Fruit fly (Drosophila melanogaster) whole organism, embryonic: ENCODE results near the gene Nckx30C.

Experiments used
- C15 ChIP-seq: fragments of 200-800 bp; sonication (Bioruptor generic); IDR thresholded peaks from 3 replicates; pipeline ENCODE4 v1.3.6; 2022; ENCODE audit warnings: missing biosample characterization, missing genetic modification characterization
- CG12155 ChIP-seq: fragments of 200-800 bp; sonication (Bioruptor generic); optimal IDR thresholded peaks from 3 replicates; lab custom pipeline; 2016; ENCODE audit warnings: missing biosample characterization, missing genetic modification characterization
- CG14667 ChIP-seq: fragments of 200-800 bp; sonication (Bioruptor generic); IDR thresholded peaks from 2 replicates; pipeline ENCODE4 v1.3.6; 2022; ENCODE audit warnings: missing biosample characterization, missing genetic modification characterization
- CG15011 ChIP-seq: fragments of 200-800 bp; sonication (Bioruptor generic); optimal IDR thresholded peaks from 3 replicates; lab custom pipeline; 2018; ENCODE audit warnings: missing biosample characterization, mild to moderate bottlenecking, missing genetic modification characterization
- CG15073 ChIP-seq: fragments of 200-800 bp; sonication (Bioruptor generic); optimal IDR thresholded peaks from 2 replicates; lab custom pipeline; 2016; ENCODE audit warnings: missing biosample characterization, missing genetic modification characterization
- CG16779 ChIP-seq: fragments of 200-800 bp; sonication (Bioruptor generic); IDR thresholded peaks from 2 replicates; pipeline ENCODE4 v1.3.6; 2022; ENCODE audit warnings: missing biosample characterization, missing genetic modification characterization
- CG16813 ChIP-seq: fragments of 200-800 bp; sonication (Bioruptor generic); IDR thresholded peaks from 3 replicates; pipeline ENCODE4 v1.3.6; 2022; ENCODE audit warnings: missing biosample characterization, missing genetic modification characterization; ENCODE audit not compliant: partially characterized antibody
- CG2678 ChIP-seq: fragments of 200-800 bp; sonication (Bioruptor generic); optimal IDR thresholded peaks from 3 replicates; lab custom pipeline; 2019; ENCODE audit warnings: missing biosample characterization, mild to moderate bottlenecking, missing genetic modification characterization, moderate library complexity
- CG32532 ChIP-seq: fragments of 200-800 bp; sonication (Bioruptor generic); IDR thresholded peaks from 2 replicates; pipeline ENCODE4 v1.3.6; 2022; ENCODE audit warnings: missing biosample characterization, missing genetic modification characterization
- CG42726 ChIP-seq: fragments of 200-800 bp; sonication (Bioruptor generic); IDR thresholded peaks from 2 replicates; pipeline ENCODE4 v1.3.6; 2022; ENCODE audit warnings: missing biosample characterization, missing genetic modification characterization; ENCODE audit not compliant: partially characterized antibody
- CG6175 ChIP-seq: fragments of 200-800 bp; sonication (Bioruptor generic); IDR thresholded peaks from 3 replicates; pipeline ENCODE4 v1.3.6; 2022; ENCODE audit warnings: missing biosample characterization, missing genetic modification characterization
- CG7839 ChIP-seq: fragments of 200-800 bp; sonication (Bioruptor generic); optimal IDR thresholded peaks from 3 replicates; lab custom pipeline; 2018; ENCODE audit warnings: missing biosample characterization, mild to moderate bottlenecking, missing genetic modification characterization, moderate library complexity
- CG9876 ChIP-seq: fragments of 200-800 bp; sonication (Bioruptor generic); optimal IDR thresholded peaks from 2 replicates; lab custom pipeline; 2016; ENCODE audit warnings: missing biosample characterization, missing genetic modification characterization
- D19A ChIP-seq: fragments of 200-800 bp; optimal IDR thresholded peaks from 3 replicates; lab custom pipeline; 2019; ENCODE audit warnings: missing biosample characterization, mild to moderate bottlenecking, missing genetic modification characterization, moderate library complexity
- Dfd ChIP-seq, 2 experiments: fragments of >200 bp; optimal IDR thresholded peaks; 2 replicates each; lab custom pipeline; 2017; ENCODE audit warnings: missing biosample characterization in 2 of 2, missing genetic modification characterization in 2 of 2
- Dip2 ChIP-seq: fragments of 200-800 bp; sonication (Bioruptor generic); IDR thresholded peaks from 2 replicates; pipeline ENCODE4 v1.3.6; 2022; ENCODE audit warnings: missing biosample characterization, missing genetic modification characterization
- H2.0 ChIP-seq: fragments of 200-800 bp; sonication (Bioruptor generic); IDR thresholded peaks from 2 replicates; pipeline ENCODE4 v1.3.6; 2022; ENCODE audit warnings: missing biosample characterization, missing genetic modification characterization
- HLH54F ChIP-seq: fragments of 200-800 bp; sonication (Bioruptor generic); optimal IDR thresholded peaks from 3 replicates; lab custom pipeline; 2016; ENCODE audit warnings: missing biosample characterization, missing genetic modification characterization
- Hr78 ChIP-seq, 2 experiments: fragments of 200-800 bp in 1 of 2; fragments of >200 bp in 1 of 2; sonication (Bioruptor generic) in 1 of 2; optimal IDR thresholded peaks; 2 replicates each; lab custom pipeline; 2017 to 2019; ENCODE audit warnings: missing biosample characterization in 2 of 2, missing genetic modification characterization in 2 of 2, mild to moderate bottlenecking in 1 of 2, moderate library complexity in 1 of 2
- Lim3 ChIP-seq: fragments of 200-800 bp; sonication (Bioruptor generic); IDR thresholded peaks from 2 replicates; pipeline ENCODE4 v1.3.6; 2022; ENCODE audit warnings: missing biosample characterization, missing genetic modification characterization
- Med ChIP-seq: fragments of 200-800 bp; sonication (Bioruptor generic); peaks from one replicate; lab custom pipeline; 2016; ENCODE audit warnings: missing biosample characterization, missing genetic modification characterization, mild to moderate bottlenecking, inconsistent platforms, moderate library complexity
- NC2β ChIP-seq: fragments of 200-800 bp; sonication (Bioruptor generic); optimal IDR thresholded peaks from 2 replicates; lab custom pipeline; 2016; ENCODE audit warnings: missing biosample characterization, missing genetic modification characterization
- Six4 ChIP-seq: fragments of 200-800 bp; sonication (Bioruptor generic); optimal IDR thresholded peaks from 2 replicates; lab custom pipeline; 2016; ENCODE audit warnings: missing biosample characterization, missing genetic modification characterization
- Sry-δ ChIP-seq: fragments of 200-800 bp; sonication (Bioruptor generic); optimal IDR thresholded peaks from 2 replicates; lab custom pipeline; 2016; ENCODE audit warnings: missing biosample characterization, missing genetic modification characterization
- Ssrp ChIP-seq: fragments of 200-800 bp; sonication (Bioruptor generic); optimal IDR thresholded peaks from 2 replicates; lab custom pipeline; 2018; ENCODE audit warnings: missing biosample characterization, mild to moderate bottlenecking, missing genetic modification characterization, moderate library complexity
- Vsx1 ChIP-seq: fragments of 200-800 bp; sonication (Bioruptor generic); optimal IDR thresholded peaks from 2 replicates; lab custom pipeline; 2017; ENCODE audit warnings: missing biosample characterization, mild to moderate bottlenecking, missing genetic modification characterization, missing genetic modification reagents
- YL-1 ChIP-seq: fragments of 200-800 bp; sonication (Bioruptor generic); optimal IDR thresholded peaks from 3 replicates; lab custom pipeline; 2017; ENCODE audit warnings: missing biosample characterization, mild to moderate bottlenecking, missing genetic modification characterization
- chm ChIP-seq: fragments of 200-800 bp; sonication (Bioruptor generic); IDR thresholded peaks from 2 replicates; pipeline ENCODE4 v1.3.6; 2022; ENCODE audit warnings: missing biosample characterization, missing genetic modification characterization
- gce ChIP-seq: fragments of 200-800 bp; sonication (Bioruptor generic); IDR thresholded peaks from 3 replicates; pipeline ENCODE4 v1.3.6; 2022; ENCODE audit warnings: missing biosample characterization, missing genetic modification characterization
- hbn ChIP-seq: fragments of 200-800 bp; sonication (Bioruptor generic); IDR thresholded peaks from 2 replicates; pipeline ENCODE4 v1.3.6; 2022; ENCODE audit warnings: missing biosample characterization, missing genetic modification characterization; ENCODE audit not compliant: partially characterized antibody
- her ChIP-seq: fragments of 200-800 bp; sonication (Bioruptor generic); optimal IDR thresholded peaks from 2 replicates; lab custom pipeline; 2016; ENCODE audit warnings: missing biosample characterization, missing genetic modification characterization
- lilli ChIP-seq: fragments of 200-800 bp; sonication (Bioruptor generic); optimal IDR thresholded peaks from 3 replicates; lab custom pipeline; 2016; ENCODE audit warnings: missing biosample characterization, missing genetic modification characterization
- lola ChIP-seq, 3 experiments: fragments of >200 bp in 2 of 3; fragments of 200-800 bp in 1 of 3; sonication (Bioruptor generic) in 1 of 3; optimal IDR thresholded peaks; 2 replicates each; lab custom pipeline; 2017 to 2019; ENCODE audit warnings: missing biosample characterization in 3 of 3, missing genetic modification characterization in 3 of 3, mild to moderate bottlenecking in 1 of 3, moderate library complexity in 1 of 3
- lov ChIP-seq, 2 experiments: fragments of 200-800 bp in 1 of 2; fragments of >200 bp in 1 of 2; sonication (Bioruptor generic) in 1 of 2; IDR thresholded peaks in 1 of 2; optimal IDR thresholded peaks in 1 of 2; 2 replicates in 1 of 2; 3 replicates in 1 of 2; pipeline versions ENCODE4 v1.3.6 to Lab custom; 2017 to 2022; ENCODE audit warnings: missing biosample characterization in 1 of 2, missing genetic modification characterization in 1 of 2
- mirr ChIP-seq: fragments of 200-800 bp; sonication (Bioruptor generic); optimal IDR thresholded peaks from 3 replicates; lab custom pipeline; 2018; ENCODE audit warnings: missing biosample characterization, mild to moderate bottlenecking, missing genetic modification characterization
- otp ChIP-seq: fragments of 200-800 bp; sonication (Bioruptor generic); IDR thresholded peaks from 3 replicates; pipeline ENCODE4, ENCODE4 v1.3.6; 2022; ENCODE audit warnings: missing biosample characterization, missing genetic modification characterization
- pfk ChIP-seq: fragments of 200-800 bp; sonication (Bioruptor generic); optimal IDR thresholded peaks from 2 replicates; lab custom pipeline; 2018; ENCODE audit warnings: missing biosample characterization, mild to moderate bottlenecking, missing genetic modification characterization, moderate library complexity
- pita ChIP-seq: fragments of 200-800 bp; sonication (Bioruptor generic); optimal IDR thresholded peaks from 2 replicates; lab custom pipeline; 2017; ENCODE audit warnings: missing biosample characterization, mild to moderate bottlenecking, missing genetic modification characterization
- psq ChIP-seq: fragments of 200-800 bp; sonication (Bioruptor generic); optimal IDR thresholded peaks from 2 replicates; lab custom pipeline; 2017; ENCODE audit warnings: missing biosample characterization, missing genetic modification characterization
- sima ChIP-seq: fragments of 200-800 bp; sonication (Bioruptor generic); optimal IDR thresholded peaks from 2 replicates; lab custom pipeline; 2016; ENCODE audit warnings: missing biosample characterization, missing genetic modification characterization
- slbo ChIP-seq: fragments of 200-800 bp; sonication (Bioruptor generic); IDR thresholded peaks from 2 replicates; pipeline ENCODE4 v1.3.6; 2022; ENCODE audit warnings: missing biosample characterization, missing genetic modification characterization
- sqz ChIP-seq: fragments of 200-800 bp; sonication (Bioruptor generic); optimal IDR thresholded peaks from 3 replicates; lab custom pipeline; 2018; ENCODE audit warnings: missing biosample characterization, mild to moderate bottlenecking, missing genetic modification characterization
- sr ChIP-seq: fragments of 200-800 bp; sonication (Bioruptor generic); IDR thresholded peaks from 3 replicates; pipeline ENCODE4 v1.3.6; 2022; ENCODE audit warnings: missing biosample characterization, missing genetic modification characterization
- ssp ChIP-seq: fragments of 200-800 bp; sonication (Bioruptor generic); IDR thresholded peaks from 2 replicates; pipeline ENCODE4 v1.3.6; 2022; ENCODE audit warnings: missing biosample characterization, missing genetic modification characterization
- tap ChIP-seq: fragments of 200-800 bp; optimal IDR thresholded peaks from 3 replicates; lab custom pipeline; 2019; ENCODE audit warnings: missing biosample characterization, mild to moderate bottlenecking, missing genetic modification characterization, moderate library complexity
- trh ChIP-seq: fragments of 200-800 bp; sonication (Bioruptor generic); optimal IDR thresholded peaks from 2 replicates; lab custom pipeline; 2016; ENCODE audit warnings: missing biosample characterization, missing genetic modification characterization
- wdn ChIP-seq: fragments of 200-800 bp; sonication (Bioruptor generic); IDR thresholded peaks from 2 replicates; pipeline ENCODE4 v1.3.6; 2022; ENCODE audit warnings: missing biosample characterization, missing genetic modification characterization
- zen2 ChIP-seq: fragments of 200-800 bp; sonication (Bioruptor generic); IDR thresholded peaks from 3 replicates; pipeline ENCODE4 v1.3.6; 2022; ENCODE audit warnings: missing biosample characterization, missing genetic modification characterization; ENCODE audit not compliant: partially characterized antibody
- zf30C ChIP-seq: fragments of 200-800 bp; sonication (Bioruptor generic); optimal IDR thresholded peaks from 3 replicates; lab custom pipeline; 2018; ENCODE audit warnings: missing biosample characterization, mild to moderate bottlenecking, missing genetic modification characterization

Gene Nckx30C

DNA sequence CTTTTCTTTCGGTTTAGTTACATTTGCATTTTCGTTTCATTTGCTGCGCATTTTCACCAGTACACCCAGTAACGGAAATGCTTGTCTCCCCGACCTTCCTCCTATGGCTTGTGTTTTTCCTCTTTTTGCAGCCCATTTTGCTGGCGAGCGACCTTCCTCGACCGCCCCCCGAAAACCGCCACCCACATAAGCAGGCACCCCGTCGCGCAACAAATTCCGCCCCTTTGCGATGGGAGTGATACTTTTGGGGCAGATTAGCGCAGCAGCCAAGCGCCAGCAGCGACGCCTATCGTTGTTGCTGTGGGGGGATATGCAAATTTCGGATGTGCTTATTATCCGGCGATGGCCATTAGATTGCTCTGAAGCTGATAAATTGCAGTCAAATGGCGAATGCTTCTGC lies 73.1 kb downstream of the Nckx30C start (continued):
- no peak for TF ChIP-seq pfk (GFP tag; lab: Kevin White, UChicago)
- no peak for TF ChIP-seq lola (GFP tag; optimal IDR thresholded peaks at IDR 0.05; lab: Kevin White, UChicago)
- peak; percentile 10; the same call in 1 of the 2 replicates for TF ChIP-seq CG32532 (GFP tag; lab: Robert Waterston, UW)
- no peak for TF ChIP-seq CG9876 (GFP tag; lab: Kevin White, UChicago)
- no peak for TF ChIP-seq trh
- 0 out of 2 replicates have a peak, but pooled peaks have one; percentile 10 for TF ChIP-seq slbo (GFP tag; lab: Robert Waterston, UW)
- TF ChIP-seq, all 482 proteins: peak for 11

DNA sequence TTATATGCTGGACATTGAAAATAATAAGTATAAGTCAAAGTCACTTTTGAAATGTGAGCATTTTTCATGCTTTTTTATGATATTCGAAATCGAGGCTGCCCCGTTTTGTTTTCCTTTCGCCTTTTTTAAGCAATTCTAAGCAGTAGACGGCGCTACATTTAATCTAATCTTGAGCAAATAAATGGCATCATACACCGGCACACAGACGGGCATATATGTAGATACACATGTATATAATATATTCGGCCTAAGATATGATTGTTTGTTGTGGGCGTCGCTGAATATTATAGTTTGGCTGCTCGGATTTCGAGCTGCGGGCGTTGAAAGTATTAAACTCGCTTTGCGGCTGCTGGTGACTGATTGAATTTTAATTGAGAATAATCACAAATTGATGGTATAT lies 74.0 kb downstream of the Nckx30C start:
- TF ChIP-seq trh (no peak), H2.0 (GFP tag; lab: Robert Waterston, UW) (no peak), ssp (GFP tag; lab: Robert Waterston, UW) (no peak), Vsx1 (GFP tag; lab: Kevin White, UChicago) (no peak), wdn (no peak), pita (GFP tag; lab: Kevin White, UChicago) (no peak), Med (GFP tag; lab: Kevin White, UChicago) (peak; percentile 85), lilli (GFP tag; lab: Kevin White, UChicago) (no peak), her (GFP tag; lab: Kevin White, UChicago) (no peak), CG7839 (peak; percentile 23), lov (optimal IDR thresholded peaks at IDR 0.05; lab: Kevin White, UChicago) (no peak), lov (GFP tag; IDR thresholded peaks at IDR 0.05; lab: Robert Waterston, UW) (no peak), D19A (tag; lab: Kevin White, UChicago) (peak; percentile 42), mirr (GFP tag; lab: Kevin White, UChicago) (peak; percentile 4), chm (GFP tag; lab: Robert Waterston, UW) (no peak), gce (GFP tag; lab: Robert Waterston, UW) (no peak), YL-1 (no peak), CG15073 (no peak), Dip2 (GFP tag; lab: Robert Waterston, UW) (no peak), Six4 (no peak), NC2β (GFP tag; lab: Kevin White, UChicago) (no peak), sima (GFP tag; lab: Kevin White, UChicago) (no peak), tap (tag; lab: Kevin White, UChicago) (no peak), C15 (GFP tag; lab: Robert Waterston, UW) (no peak), otp (GFP tag; lab: Robert Waterston, UW) (no peak), zf30C (GFP tag; lab: Kevin White, UChicago) (no peak), CG2678 (peak; percentile 38), Dfd (GFP tag; optimal IDR thresholded peaks at IDR 0.05; lab: Kevin White, UChicago) (no peak), CG12155 (GFP tag; lab: Kevin White, UChicago) (no peak), Lim3 (GFP tag; lab: Robert Waterston, UW) (no peak), hbn (GFP tag; lab: Robert Waterston, UW) (no peak), CG6175 (GFP tag; lab: Robert Waterston, UW) (no peak), sr (GFP tag; lab: Robert Waterston, UW) (no peak), sqz (no peak), HLH54F (no peak), psq (no peak), Sry-δ (GFP tag; lab: Kevin White, UChicago) (no peak), CG15011 (GFP tag; lab: Kevin White, UChicago) (no peak), Ssrp (tag; lab: Kevin White, UChicago) (no peak), zen2 (no peak), CG42726 (no peak), CG16813 (GFP tag; lab: Robert Waterston, UW) (no peak), Hr78 (GFP tag; optimal IDR thresholded peaks at IDR 0.05; lab: Kevin White, UChicago) (no peak), CG14667 (GFP tag; lab: Robert Waterston, UW) (no peak), CG16779 (GFP tag; lab: Robert Waterston, UW) (no peak)
